Worm (Caenorhabditis elegans): ENCODE data around the gene srx-87.

The srx-87 gene

ce11 chrV:11610481-11610880, 45.8 kb downstream of the srx-87 start, which contains the start of gene sas-5 (continued):
- TF ChIP-seq tbx-2 (tag; optimal IDR thresholded peaks at IDR 0.05) = peak; percentile 49
- peak; percentile 5 for TF ChIP-seq jun-1 (tag; optimal IDR thresholded peaks at IDR 0.05)
- TF ChIP-seq egl-27 (tag; optimal IDR thresholded peaks at IDR 0.05) = no peak
- TF ChIP-seq unc-39 (tag; optimal IDR thresholded peaks at IDR 0.05) = no peak
- TF ChIP-seq nhr-237 (tag; optimal IDR thresholded peaks at IDR 0.05) = no peak
- TF ChIP-seq ceh-82 (tag; optimal IDR thresholded peaks at IDR 0.05) = peak; percentile 83
- TF ChIP-seq nhr-77 (tag; optimal IDR thresholded peaks at IDR 0.05) = no peak
- TF ChIP-seq nhr-43 (tag; optimal IDR thresholded peaks at IDR 0.05; ENCODE audit: poor library complexity, severe bottlenecking) = peak; percentile 81
- TF ChIP-seq ceh-16 (tag; optimal IDR thresholded peaks at IDR 0.05) = no peak
- TF ChIP-seq ceh-9 (tag; optimal IDR thresholded peaks at IDR 0.05) = no peak
- no peak for TF ChIP-seq ama-1 (optimal IDR thresholded peaks at IDR 0.05)

- TF ChIP-seq pha-4 (tag; optimal IDR thresholded peaks at IDR 0.05) (peak; percentile 74), elt-2 (tag; optimal IDR thresholded peaks at IDR 0.05) (no peak)
These were observed 48.3 kb downstream of the srx-87 start, which contains the start of gene tag-290 for ce11 chrV:11613007-11613406. Gene tag-290, plus strand, starts transcription at chrV:11613307.

ce11 chrV:11614805-11615497, 50.3 kb downstream of the srx-87 start:
- TF ChIP-seq elt-2 (tag; optimal IDR thresholded peaks at IDR 0.05) (peak; percentile 65), elt-1 (tag; optimal IDR thresholded peaks at IDR 0.05) (peak; percentile 97), nhr-67 (tag; optimal IDR thresholded peaks at IDR 0.05) (no peak), egl-27 (tag; optimal IDR thresholded peaks at IDR 0.05) (no peak), ceh-28 (tag; optimal IDR thresholded peaks at IDR 0.05) (peak; percentile 28), elt-3 (tag; optimal IDR thresholded peaks at IDR 0.05) (peak in 2 of 3 experiments; percentile 90 to 97), ztf-11 (tag; optimal IDR thresholded peaks at IDR 0.05) (no peak), nhr-23 (tag; optimal IDR thresholded peaks at IDR 0.05) (peak; percentile 80), nhr-43 (tag; optimal IDR thresholded peaks at IDR 0.05; ENCODE audit: poor library complexity, severe bottlenecking) (peak; percentile 32), pqm-1 (tag; optimal IDR thresholded peaks at IDR 0.05) (peak; percentile 36), fos-1 (tag; optimal IDR thresholded peaks at IDR 0.05) (no peak), fkh-10 (GFP tag; optimal IDR thresholded peaks at IDR 0.05) (no peak), nhr-28 (tag; optimal IDR thresholded peaks at IDR 0.05) (no peak), R02D3.7 (tag; optimal IDR thresholded peaks at IDR 0.05) (peak; percentile 30), lsy-12 (tag; optimal IDR thresholded peaks at IDR 0.05) (no peak), fkh-2 (tag; optimal IDR thresholded peaks at IDR 0.05) (no peak), zag-1 (tag; optimal IDR thresholded peaks at IDR 0.05) (no peak), nhr-11 (tag; optimal IDR thresholded peaks at IDR 0.05) (no peak), skn-1 (tag; optimal IDR thresholded peaks at IDR 0.05) (no peak), ZK546.5 (tag; optimal IDR thresholded peaks at IDR 0.05) (no peak), ceh-82 (tag; optimal IDR thresholded peaks at IDR 0.05) (no peak), jun-1 (tag; optimal IDR thresholded peaks at IDR 0.05) (no peak), nfya-1 (tag; optimal IDR thresholded peaks at IDR 0.05; ENCODE audit: insufficient read depth) (no peak), egl-5 (tag; optimal IDR thresholded peaks at IDR 0.05) (no peak), pha-4 (tag; optimal IDR thresholded peaks at IDR 0.05) (no peak), nhr-25 (tag; optimal IDR thresholded peaks at IDR 0.05) (peak; percentile 93), hmg-11 (tag; optimal IDR thresholded peaks at IDR 0.05) (no peak), snpc-4 (tag; optimal IDR thresholded peaks at IDR 0.05) (no peak), ama-1 (optimal IDR thresholded peaks at IDR 0.05) (no peak), sea-2 (GFP tag; optimal IDR thresholded peaks at IDR 0.05) (no peak), unc-39 (tag; optimal IDR thresholded peaks at IDR 0.05) (no peak)

ce11 chrV:11615948-11616681, 51.4 kb downstream of the srx-87 start, which contains the start of gene nlp-24:
Gene nlp-24, plus strand, starts transcription at chrV:11616376.
- TF ChIP-seq nhr-67 (tag; optimal IDR thresholded peaks at IDR 0.05) = no peak
- no peak for TF ChIP-seq ceh-16 (tag; optimal IDR thresholded peaks at IDR 0.05)
- TF ChIP-seq nfya-1 (tag; optimal IDR thresholded peaks at IDR 0.05; ENCODE audit: insufficient read depth) = peak; percentile 23
- peak; percentile 61 for TF ChIP-seq nhr-43 (tag; optimal IDR thresholded peaks at IDR 0.05; ENCODE audit: poor library complexity, severe bottlenecking)
- TF ChIP-seq ceh-9 (tag; optimal IDR thresholded peaks at IDR 0.05) = no peak
- no peak for TF ChIP-seq tbx-2 (tag; optimal IDR thresholded peaks at IDR 0.05)
- TF ChIP-seq nhr-25 (tag; optimal IDR thresholded peaks at IDR 0.05) = peak; percentile 71
- peak; percentile 91 for TF ChIP-seq elt-1 (tag; optimal IDR thresholded peaks at IDR 0.05)
- no peak for TF ChIP-seq nhr-77 (tag; optimal IDR thresholded peaks at IDR 0.05)
- no peak for TF ChIP-seq aly-2 (tag; optimal IDR thresholded peaks at IDR 0.05)
- TF ChIP-seq elt-3 (tag; optimal IDR thresholded peaks at IDR 0.05) = no peak
- no peak for TF ChIP-seq pqm-1 (tag; optimal IDR thresholded peaks at IDR 0.05)
- TF ChIP-seq nhr-23 (tag; optimal IDR thresholded peaks at IDR 0.05) = peak; percentile 70
- TF ChIP-seq unc-62 (GFP tag; optimal IDR thresholded peaks at IDR 0.05) = no peak
- TF ChIP-seq ama-1 (optimal IDR thresholded peaks at IDR 0.05) = peak; percentile 86
- no peak for TF ChIP-seq nhr-76 (tag; optimal IDR thresholded peaks at IDR 0.05)
- no peak for TF ChIP-seq fos-1 (tag; optimal IDR thresholded peaks at IDR 0.05)
- no peak for TF ChIP-seq ztf-11 (tag; optimal IDR thresholded peaks at IDR 0.05)
- TF ChIP-seq skn-1 (tag; optimal IDR thresholded peaks at IDR 0.05) = no peak

Measured in whole organism, L3 larva.